ENCODE assay signal across 3 worm cellular contexts in genomic region chrX:4609635-4610034, ce11.
TF ChIP-seq lines count a peak whose summit lies in the region.

No protein-coding gene starts in this region.

TF ChIP-seq in whole organism, L3 larva, 47 proteins besides CTCF, POLR2A, EP300 and RAD21:
- peak; percentile 23 for TF ChIP-seq egl-5 (tag; optimal IDR thresholded peaks at IDR 0.05; lab: Kevin White, UChicago)
- TF ChIP-seq jun-1 (tag; optimal IDR thresholded peaks at IDR 0.05; lab: Kevin White, UChicago): no peak

TF ChIP-seq in whole organism, L4 larva, 104 proteins besides CTCF, POLR2A, EP300 and RAD21:
- TF ChIP-seq daf-19 (GFP tag; conservative IDR thresholded peaks at IDR 0.05; lab: Robert Waterston, UW) (no peak), ztf-11 (tag; optimal IDR thresholded peaks at IDR 0.05; lab: Kevin White, UChicago) (no peak), lim-7 (GFP tag; IDR thresholded peaks at IDR 0.05; lab: Robert Waterston, UW) (no peak), duxl-1 (tag; optimal IDR thresholded peaks at IDR 0.05; lab: Kevin White, UChicago; ENCODE audit: poor library complexity) (no peak), nhr-6 (tag; optimal IDR thresholded peaks at IDR 0.05; lab: Kevin White, UChicago) (no peak), aha-1 (tag; lab: Kevin White, UChicago) (peak; percentile 17), rbr-2 (tag; optimal IDR thresholded peaks at IDR 0.05; lab: Kevin White, UChicago) (no peak), snpc-1.2 (GFP tag; IDR thresholded peaks at IDR 0.05; lab: Robert Waterston, UW) (no peak), D1046.2 (GFP tag; IDR thresholded peaks at IDR 0.05; lab: Robert Waterston, UW) (no peak)

TF ChIP-seq in whole organism, mixed stage, embryonic, 35 proteins besides CTCF, POLR2A, EP300 and RAD21:
- TF ChIP-seq lin-32 (GFP tag; optimal IDR thresholded peaks at IDR 0.05; lab: Kevin White, UChicago): peak; percentile 49
- no peak for TF ChIP-seq unc-62 (GFP tag; optimal IDR thresholded peaks at IDR 0.05; lab: Kevin White, UChicago)
- no peak for TF ChIP-seq ces-1 (GFP tag; optimal IDR thresholded peaks at IDR 0.05; lab: Kevin White, UChicago)
- no peak for TF ChIP-seq unc-120 (tag; optimal IDR thresholded peaks at IDR 0.05; lab: Kevin White, UChicago; ENCODE audit: poor library complexity, severe bottlenecking)
- TF ChIP-seq cnd-1 (tag; optimal IDR thresholded peaks at IDR 0.05; lab: Kevin White, UChicago): peak; percentile 63
- TF ChIP-seq mls-2 (tag; optimal IDR thresholded peaks at IDR 0.05; lab: Kevin White, UChicago): no peak
- TF ChIP-seq lin-13 (tag; optimal IDR thresholded peaks at IDR 0.05; lab: Kevin White, UChicago): no peak
- TF ChIP-seq hlh-1 (tag; optimal IDR thresholded peaks at IDR 0.05; lab: Kevin White, UChicago): peak; percentile 73
- no peak for TF ChIP-seq ceh-43 (GFP tag; optimal IDR thresholded peaks at IDR 0.05; lab: Kevin White, UChicago)
- no peak for TF ChIP-seq flh-1 (GFP tag; optimal IDR thresholded peaks at IDR 0.05; lab: Kevin White, UChicago)
